Worm (Caenorhabditis elegans): ENCODE measurements around the gene B0238.15.
A peak's percentile ranks its signal among the peaks of the same experiment; 100 is the strongest.

The B0238.15 gene

ce11 chrV:5269024-5269535 is 29.1 kb downstream of the B0238.15 start, which contains the start of gene penr-1 (continued):
- peak; percentile 47 for TF ChIP-seq swsn-7 (tag; optimal IDR thresholded peaks at IDR 0.05)
- no peak for TF ChIP-seq tlp-1 (tag; optimal IDR thresholded peaks at IDR 0.05)
- TF ChIP-seq rnt-1 (tag; optimal IDR thresholded peaks at IDR 0.05), result peak; percentile 61
- peak; percentile 33; the same call in 1 of the 2 replicates for TF ChIP-seq grh-1 (GFP tag; IDR thresholded peaks at IDR 0.05)
- peak; percentile 55 for TF ChIP-seq xbp-1 (tag; optimal IDR thresholded peaks at IDR 0.05)
- peak; percentile 18 for TF ChIP-seq fkh-8 (tag; optimal IDR thresholded peaks at IDR 0.05)
- peak in 2 of 6 experiments; percentile 2 to 43 for TF ChIP-seq elt-3 (tag; optimal IDR thresholded peaks at IDR 0.05)
- no peak for TF ChIP-seq ceh-8 (GFP tag; optimal IDR thresholded peaks at IDR 0.05)
- TF ChIP-seq lin-35 (GFP tag; optimal IDR thresholded peaks at IDR 0.05), result peak; percentile 96 to 98
- no peak for TF ChIP-seq nhr-84 (tag; optimal IDR thresholded peaks at IDR 0.05)
- peak; percentile 69 for TF ChIP-seq unc-130 (tag; optimal IDR thresholded peaks at IDR 0.05)
- TF ChIP-seq aha-1 (tag; optimal IDR thresholded peaks at IDR 0.05), result no peak
- TF ChIP-seq ztf-4 (tag; optimal IDR thresholded peaks at IDR 0.05), result no peak
- peak; percentile 75 for TF ChIP-seq nhr-71 (tag; optimal IDR thresholded peaks at IDR 0.05)
- TF ChIP-seq pqm-1 (tag; optimal IDR thresholded peaks at IDR 0.05), result no peak
- TF ChIP-seq dsc-1 (tag; optimal IDR thresholded peaks at IDR 0.05), result peak; percentile 50
- no peak for TF ChIP-seq nhr-76 (tag; optimal IDR thresholded peaks at IDR 0.05)
- peak; percentile 35 for TF ChIP-seq unc-86 (tag; optimal IDR thresholded peaks at IDR 0.05)
- peak; percentile 6 for TF ChIP-seq egl-13 (tag; optimal IDR thresholded peaks at IDR 0.05)
- no peak for TF ChIP-seq hpl-2 (GFP tag; optimal IDR thresholded peaks at IDR 0.05)
- peak; percentile 88 to 94 (median 92) for TF ChIP-seq dpl-1 (GFP tag; optimal IDR thresholded peaks at IDR 0.05)
- peak; percentile 67 for TF ChIP-seq nhr-20 (tag; optimal IDR thresholded peaks at IDR 0.05)
- peak; percentile 33 for TF ChIP-seq blmp-1 (tag; optimal IDR thresholded peaks at IDR 0.05)

ce11 chrV:5271487-5271886 is 31.5 kb downstream of the B0238.15 start:
- no peak for TF ChIP-seq efl-3 (GFP tag; optimal IDR thresholded peaks at IDR 0.05)
- no peak for TF ChIP-seq lir-3 (tag; optimal IDR thresholded peaks at IDR 0.05; ENCODE audit: poor library complexity)
- no peak for TF ChIP-seq nhr-11 (tag; optimal IDR thresholded peaks at IDR 0.05)
- TF ChIP-seq pag-3 (tag; optimal IDR thresholded peaks at IDR 0.05; ENCODE audit: borderline replicate concordance, insufficient read depth), result no peak
- no peak for TF ChIP-seq unc-30 (tag; optimal IDR thresholded peaks at IDR 0.05)
- TF ChIP-seq ceh-90 (tag; optimal IDR thresholded peaks at IDR 0.05), result no peak
- peak; percentile 34 to 79 for TF ChIP-seq lin-35 (GFP tag; optimal IDR thresholded peaks at IDR 0.05)
- TF ChIP-seq sptf-1 (tag; optimal IDR thresholded peaks at IDR 0.05), result no peak
- TF ChIP-seq unc-62 (GFP tag; optimal IDR thresholded peaks at IDR 0.05), result no peak
- no peak for TF ChIP-seq zag-1 (tag; optimal IDR thresholded peaks at IDR 0.05)
- peak in 1 of 2 experiments; percentile 93 for TF ChIP-seq mdl-1 (tag; optimal IDR thresholded peaks at IDR 0.05)
- no peak for TF ChIP-seq isw-1 (GFP tag; IDR thresholded peaks at IDR 0.05)
- no peak for TF ChIP-seq lin-39 (tag; optimal IDR thresholded peaks at IDR 0.05)
- TF ChIP-seq fkh-8 (tag; optimal IDR thresholded peaks at IDR 0.05), result peak; percentile 50
- no peak for TF ChIP-seq ceh-8 (GFP tag; optimal IDR thresholded peaks at IDR 0.05)
- no peak for TF ChIP-seq aly-2 (tag; optimal IDR thresholded peaks at IDR 0.05)
- TF ChIP-seq pax-3 (tag; optimal IDR thresholded peaks at IDR 0.05), result no peak
- no peak for TF ChIP-seq Y116A8C.19 (tag; optimal IDR thresholded peaks at IDR 0.05; ENCODE audit: borderline replicate concordance)
- no peak for TF ChIP-seq fkh-4 (tag; optimal IDR thresholded peaks at IDR 0.05; ENCODE audit: borderline replicate concordance)
- no peak for TF ChIP-seq egl-27 (tag; optimal IDR thresholded peaks at IDR 0.05)
- no peak for TF ChIP-seq ceh-63 (GFP tag; optimal IDR thresholded peaks at IDR 0.05)
- peak; percentile 0 for TF ChIP-seq F16B12.6 (tag; optimal IDR thresholded peaks at IDR 0.05)
- TF ChIP-seq nhr-90 (tag; optimal IDR thresholded peaks at IDR 0.05; ENCODE audit: poor library complexity), result peak; percentile 71
- TF ChIP-seq dpl-1 (GFP tag; optimal IDR thresholded peaks at IDR 0.05), result peak; percentile 16 to 41 (median 23)
- TF ChIP-seq pqm-1 (tag; optimal IDR thresholded peaks at IDR 0.05), result peak; percentile 31
- no peak for TF ChIP-seq nhr-76 (tag; optimal IDR thresholded peaks at IDR 0.05)
- TF ChIP-seq blmp-1 (tag; optimal IDR thresholded peaks at IDR 0.05), result no peak
- no peak for TF ChIP-seq egl-13 (tag; optimal IDR thresholded peaks at IDR 0.05)
- TF ChIP-seq nhr-20 (tag; optimal IDR thresholded peaks at IDR 0.05), result peak; percentile 89
- no peak for TF ChIP-seq irx-1 (tag; optimal IDR thresholded peaks at IDR 0.05)
- no peak for TF ChIP-seq mef-2 (tag; optimal IDR thresholded peaks at IDR 0.05)
- TF ChIP-seq lin-13 (GFP tag; optimal IDR thresholded peaks at IDR 0.05), result no peak
- no peak for TF ChIP-seq hpl-2 (GFP tag; optimal IDR thresholded peaks at IDR 0.05)
- TF ChIP-seq unc-130 (tag; optimal IDR thresholded peaks at IDR 0.05), result peak; percentile 16
- TF ChIP-seq alr-1 (tag; optimal IDR thresholded peaks at IDR 0.05; ENCODE audit: borderline replicate concordance), result no peak
- TF ChIP-seq nhr-77 (tag; optimal IDR thresholded peaks at IDR 0.05), result peak; percentile 27
- TF ChIP-seq nhr-237 (tag; optimal IDR thresholded peaks at IDR 0.05), result no peak
- peak; percentile 88 for TF ChIP-seq nhr-71 (tag; optimal IDR thresholded peaks at IDR 0.05)
- TF ChIP-seq rnt-1 (tag; optimal IDR thresholded peaks at IDR 0.05), result peak; percentile 77
